Worm (Caenorhabditis elegans): Measurements from ENCODE around the gene unc-34.

The unc-34 gene

ce11 chrV:1003826-1004225 is 21.3 kb downstream of the unc-34 start (continued):
- TF ChIP-seq eor-1 (tag; optimal IDR thresholded peaks at IDR 0.05), result no peak

DNA sequence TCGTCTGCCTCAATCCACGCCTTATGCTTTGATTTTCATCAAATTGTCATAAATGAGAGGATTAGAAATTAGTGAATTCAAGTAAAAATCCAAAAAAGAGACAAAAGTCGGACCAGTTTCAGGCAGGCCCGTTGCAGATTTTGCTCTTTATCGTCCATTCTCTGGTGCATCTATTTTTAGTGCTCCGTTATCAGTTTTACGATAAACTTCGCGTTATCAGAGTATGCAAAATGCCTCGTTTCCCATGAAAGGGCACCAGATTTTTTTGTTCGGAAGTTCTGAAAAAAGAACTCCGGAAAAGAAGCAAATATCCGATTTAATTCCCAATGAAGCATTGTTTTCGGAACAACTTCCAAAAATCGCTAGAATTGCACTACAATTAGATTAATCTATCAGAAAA is 23.4 kb downstream of the unc-34 start:
- TF ChIP-seq ZK546.5 (tag; optimal IDR thresholded peaks at IDR 0.05) (no peak), elt-2 (tag; optimal IDR thresholded peaks at IDR 0.05) (peak; percentile 57)

DNA sequence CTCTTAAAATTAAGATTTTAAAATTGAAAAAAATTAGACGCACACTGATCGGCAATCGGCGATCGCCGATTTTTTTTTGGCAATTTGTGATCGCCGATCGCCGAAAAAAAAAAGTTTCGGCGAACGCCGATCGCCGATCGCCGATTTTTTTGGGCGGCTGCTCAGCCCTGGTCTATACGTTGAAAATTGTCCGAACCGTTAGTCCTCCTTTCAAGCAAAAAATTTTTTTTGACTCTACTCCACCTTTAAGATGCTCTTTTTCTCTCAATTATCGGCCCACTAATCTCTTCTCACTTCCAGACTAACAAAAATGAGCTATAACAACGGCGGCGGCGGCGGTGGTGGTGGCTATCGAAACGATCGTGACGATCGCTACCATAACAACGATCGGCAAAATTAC is 26.0 kb downstream of the unc-34 start, which contains the start of gene ergo-1:
Gene ergo-1 (plus strand): TSS at position 301 of the 400 bp plus-strand sequence.
- TF ChIP-seq ceh-82 (tag; optimal IDR thresholded peaks at IDR 0.05) (no peak), egl-5 (tag; optimal IDR thresholded peaks at IDR 0.05) (no peak)

DNA sequence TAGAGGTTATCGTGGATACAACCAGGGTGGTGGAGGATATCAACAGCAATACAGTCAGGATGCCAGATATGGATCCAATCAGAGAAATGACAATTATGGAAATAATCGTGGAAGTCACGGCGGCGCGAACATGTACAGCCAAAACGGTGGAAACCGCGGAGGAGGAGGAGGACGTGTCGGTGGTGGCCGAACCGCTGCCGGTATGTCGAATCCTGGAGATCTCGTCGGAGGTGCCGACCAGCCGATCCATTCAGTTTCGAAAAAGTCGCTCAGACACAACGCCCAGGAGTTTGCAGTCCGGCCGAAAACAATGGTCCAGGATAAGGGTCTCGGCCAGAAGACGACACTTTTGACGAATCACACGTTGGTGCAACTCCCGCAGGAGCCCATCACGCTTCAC is 26.5 kb downstream of the unc-34 start:
- TF ChIP-seq lin-15B (tag; optimal IDR thresholded peaks at IDR 0.05) (no peak), nhr-11 (tag; optimal IDR thresholded peaks at IDR 0.05) (no peak), R02D3.7 (tag; optimal IDR thresholded peaks at IDR 0.05) (no peak), jun-1 (tag; optimal IDR thresholded peaks at IDR 0.05) (no peak), nhr-76 (tag; optimal IDR thresholded peaks at IDR 0.05) (no peak), daf-12 (tag; optimal IDR thresholded peaks at IDR 0.05) (no peak), fkh-10 (GFP tag; optimal IDR thresholded peaks at IDR 0.05) (no peak), sea-2 (GFP tag; optimal IDR thresholded peaks at IDR 0.05) (no peak), nhr-237 (tag; optimal IDR thresholded peaks at IDR 0.05) (no peak), ZK546.5 (tag; optimal IDR thresholded peaks at IDR 0.05) (no peak), ztf-11 (tag; optimal IDR thresholded peaks at IDR 0.05) (no peak), nhr-25 (tag; optimal IDR thresholded peaks at IDR 0.05) (no peak), ama-1 (optimal IDR thresholded peaks at IDR 0.05) (no peak)

ce11 chrV:1013637-1014036 is 31.1 kb downstream of the unc-34 start:
- TF ChIP-seq ztf-11 (tag; optimal IDR thresholded peaks at IDR 0.05), result no peak
- TF ChIP-seq nhr-25 (tag; optimal IDR thresholded peaks at IDR 0.05), result no peak
- TF ChIP-seq lsy-12 (tag; optimal IDR thresholded peaks at IDR 0.05), result no peak
- TF ChIP-seq daf-12 (tag; optimal IDR thresholded peaks at IDR 0.05), result no peak
- TF ChIP-seq elt-1 (tag; optimal IDR thresholded peaks at IDR 0.05), result no peak
- no peak for TF ChIP-seq unc-62 (GFP tag; optimal IDR thresholded peaks at IDR 0.05)
- TF ChIP-seq pqm-1 (tag; optimal IDR thresholded peaks at IDR 0.05), result no peak
- no peak for TF ChIP-seq eor-1 (tag; optimal IDR thresholded peaks at IDR 0.05)
- no peak for TF ChIP-seq pha-4 (tag; optimal IDR thresholded peaks at IDR 0.05)
- TF ChIP-seq egl-27 (tag; optimal IDR thresholded peaks at IDR 0.05), result no peak
- no peak for TF ChIP-seq nhr-11 (tag; optimal IDR thresholded peaks at IDR 0.05)
- TF ChIP-seq zag-1 (tag; optimal IDR thresholded peaks at IDR 0.05), result no peak
- no peak for TF ChIP-seq ztf-4 (tag; optimal IDR thresholded peaks at IDR 0.05)

DNA sequence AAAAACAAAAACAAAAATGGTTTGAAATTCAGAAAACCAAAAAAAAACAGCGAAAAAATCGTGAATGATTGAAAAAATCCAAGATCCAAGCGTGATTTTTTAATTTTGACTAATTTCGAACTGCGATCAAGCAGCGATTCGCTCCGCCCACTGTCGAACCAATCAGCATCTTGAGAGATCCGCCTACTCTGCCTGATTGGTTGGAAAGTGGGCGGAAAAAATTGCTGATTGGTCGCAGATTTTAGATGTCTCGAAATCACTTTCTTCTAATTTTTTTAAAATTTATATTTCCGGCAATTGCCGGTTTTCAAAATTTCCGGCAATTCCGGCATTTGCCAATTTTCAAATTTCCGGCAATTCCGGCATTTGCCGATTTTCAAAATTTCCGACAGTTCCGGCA is 32.7 kb downstream of the unc-34 start:
- TF ChIP-seq ceh-28 (tag; optimal IDR thresholded peaks at IDR 0.05) (no peak), nfya-1 (tag; optimal IDR thresholded peaks at IDR 0.05; ENCODE audit: insufficient read depth) (peak; percentile 97), zag-1 (tag; optimal IDR thresholded peaks at IDR 0.05) (no peak)

DNA sequence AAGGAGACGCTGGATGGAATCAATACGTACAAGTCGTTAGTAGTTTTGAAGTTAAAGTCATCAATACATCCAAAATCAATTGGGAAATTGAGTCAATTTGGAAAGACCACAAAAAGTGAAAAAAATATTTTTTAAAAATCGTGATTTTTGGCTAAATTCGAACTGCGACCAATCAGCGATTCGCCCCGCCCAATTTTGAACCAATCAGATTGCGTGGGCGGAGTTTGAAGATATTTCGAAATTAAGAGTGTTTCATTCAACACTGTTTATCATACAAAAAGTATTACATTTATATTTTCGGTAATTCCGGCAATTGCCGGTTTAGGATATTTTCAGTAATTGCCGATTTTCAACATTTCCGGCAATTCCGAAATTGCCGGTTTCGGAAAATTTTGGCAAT is 34.7 kb downstream of the unc-34 start:
- no peak for TF ChIP-seq nhr-11 (tag; optimal IDR thresholded peaks at IDR 0.05)
- TF ChIP-seq nfya-1 (tag; optimal IDR thresholded peaks at IDR 0.05; ENCODE audit: insufficient read depth), result peak; percentile 91
- TF ChIP-seq zag-1 (tag; optimal IDR thresholded peaks at IDR 0.05), result no peak
- no peak for TF ChIP-seq ama-1 (optimal IDR thresholded peaks at IDR 0.05)
- TF ChIP-seq jun-1 (tag; optimal IDR thresholded peaks at IDR 0.05), result no peak

DNA sequence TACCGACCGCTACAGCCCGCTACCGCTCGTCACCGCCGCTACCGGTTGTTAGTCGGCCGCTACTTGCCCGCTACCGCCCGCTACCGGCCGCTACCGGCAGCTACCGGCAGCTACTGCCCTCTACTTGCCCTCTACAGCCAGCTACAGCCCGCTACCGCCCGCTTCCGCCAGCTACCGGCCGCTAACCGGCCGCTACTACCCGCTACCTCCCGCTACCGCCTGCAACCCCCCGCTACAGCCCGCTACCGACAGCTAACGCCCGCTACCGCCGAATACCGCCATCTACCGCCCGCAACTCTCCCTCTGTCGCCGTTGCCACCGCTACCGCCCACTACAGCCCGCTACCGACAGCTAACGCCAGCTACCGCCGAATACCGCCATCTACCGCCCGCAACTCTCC is 39.0 kb downstream of the unc-34 start:
- no peak for TF ChIP-seq nhr-77 (tag; optimal IDR thresholded peaks at IDR 0.05)
- no peak for TF ChIP-seq fos-1 (tag; optimal IDR thresholded peaks at IDR 0.05)
- TF ChIP-seq ama-1 (optimal IDR thresholded peaks at IDR 0.05), result no peak
- no peak for TF ChIP-seq ceh-28 (tag; optimal IDR thresholded peaks at IDR 0.05)
- TF ChIP-seq hmg-11 (tag; optimal IDR thresholded peaks at IDR 0.05), result no peak
- no peak for TF ChIP-seq pha-4 (tag; optimal IDR thresholded peaks at IDR 0.05)
- no peak for TF ChIP-seq eor-1 (tag; optimal IDR thresholded peaks at IDR 0.05)
- TF ChIP-seq snpc-4 (tag; optimal IDR thresholded peaks at IDR 0.05), result no peak
- no peak for TF ChIP-seq skn-1 (tag; optimal IDR thresholded peaks at IDR 0.05)
- TF ChIP-seq elt-1 (tag; optimal IDR thresholded peaks at IDR 0.05), result no peak
- TF ChIP-seq mdl-1 (tag; optimal IDR thresholded peaks at IDR 0.05), result no peak
- TF ChIP-seq egl-5 (tag; optimal IDR thresholded peaks at IDR 0.05), result no peak
- TF ChIP-seq lin-15B (tag; optimal IDR thresholded peaks at IDR 0.05), result no peak

Data from whole organism, L3 larva.